Fruit fly (Drosophila melanogaster) whole organism, embryonic: ENCODE measurements around the gene Pmm2.
A peak's percentile ranks its signal among the peaks of the same experiment; 100 is the strongest.

Experiments
- ATbp ChIP-seq: fragments of 200-800 bp; sonication (Bioruptor generic); optimal IDR thresholded peaks from 2 replicates; lab custom pipeline; 2017; ENCODE audit warnings: missing biosample characterization, mild to moderate bottlenecking, missing genetic modification characterization, missing genetic modification reagents
- Asciz ChIP-seq: fragments of 200-800 bp; sonication (Bioruptor generic); optimal IDR thresholded peaks from 2 replicates; lab custom pipeline; 2017; ENCODE audit warnings: missing biosample characterization, mild to moderate bottlenecking, missing genetic modification characterization, missing genetic modification reagents
- BtbVII ChIP-seq: fragments of 200-800 bp; sonication (Bioruptor generic); optimal IDR thresholded peaks from 3 replicates; lab custom pipeline; 2017; ENCODE audit warnings: missing biosample characterization, mild to moderate bottlenecking, missing genetic modification characterization
- CG10654 ChIP-seq: fragments of 200-800 bp; sonication (Bioruptor generic); optimal IDR thresholded peaks from 2 replicates; lab custom pipeline; 2016; ENCODE audit warnings: missing biosample characterization, missing genetic modification characterization
- CG11696 ChIP-seq: fragments of 200-800 bp; sonication (Bioruptor generic); IDR thresholded peaks from 2 replicates; pipeline ENCODE4 v1.3.6; 2022; ENCODE audit warnings: missing biosample characterization, missing genetic modification characterization
- CG12299 ChIP-seq: fragments of 200-800 bp; sonication (Bioruptor generic); optimal IDR thresholded peaks from 2 replicates; lab custom pipeline; 2018; ENCODE audit warnings: missing biosample characterization, mild to moderate bottlenecking, missing genetic modification characterization
- CG1233 ChIP-seq: fragments of 200-800 bp; sonication (Bioruptor generic); optimal IDR thresholded peaks from 4 replicates; lab custom pipeline; 2018; ENCODE audit warnings: missing biosample characterization, mild to moderate bottlenecking, missing genetic modification characterization
- CG13424 ChIP-seq: fragments of 200-800 bp; sonication (Bioruptor generic); optimal IDR thresholded peaks from 2 replicates; lab custom pipeline; 2019; ENCODE audit warnings: missing biosample characterization, mild to moderate bottlenecking, missing genetic modification characterization, moderate library complexity
- CG13894 ChIP-seq: fragments of 200-800 bp; sonication (Bioruptor generic); optimal IDR thresholded peaks from 3 replicates; lab custom pipeline; 2018; ENCODE audit warnings: missing biosample characterization, mild to moderate bottlenecking, missing genetic modification characterization, moderate library complexity
- CG17568 ChIP-seq: fragments of 200-800 bp; sonication (Bioruptor generic); optimal IDR thresholded peaks from 2 replicates; lab custom pipeline; 2018; ENCODE audit warnings: missing biosample characterization, mild to moderate bottlenecking, missing genetic modification characterization, moderate library complexity
- CG17802 ChIP-seq: fragments of 200-800 bp; sonication (Bioruptor generic); optimal IDR thresholded peaks from 2 replicates; lab custom pipeline; 2018; ENCODE audit warnings: missing biosample characterization, mild to moderate bottlenecking, missing genetic modification characterization, moderate library complexity
- CG31365 ChIP-seq: fragments of 200-800 bp; sonication (Bioruptor generic); optimal IDR thresholded peaks from 2 replicates; lab custom pipeline; 2018; ENCODE audit warnings: missing biosample characterization, mild to moderate bottlenecking, missing genetic modification characterization
- CG34376 ChIP-seq: fragments of 200-800 bp; sonication (Bioruptor generic); optimal IDR thresholded peaks from 2 replicates; lab custom pipeline; 2018; ENCODE audit warnings: missing biosample characterization, mild to moderate bottlenecking, missing genetic modification characterization
- CG4854 ChIP-seq: fragments of 200-800 bp; sonication (Bioruptor generic); optimal IDR thresholded peaks from 2 replicates; lab custom pipeline; 2016; ENCODE audit warnings: missing biosample characterization, missing genetic modification characterization, inconsistent platforms
- CG7928 ChIP-seq: fragments of 200-800 bp; sonication (Bioruptor generic); optimal IDR thresholded peaks from 2 replicates; lab custom pipeline; 2017; ENCODE audit warnings: missing biosample characterization, mild to moderate bottlenecking, missing genetic modification characterization
- CG7963 ChIP-seq: fragments of 200-800 bp; sonication (Bioruptor generic); IDR thresholded peaks from 3 replicates; pipeline ENCODE4 v1.3.6; 2022; ENCODE audit warnings: missing biosample characterization, missing genetic modification characterization; ENCODE audit not compliant: partially characterized antibody
- CG8290 ChIP-seq, 3 experiments: fragments of 200-800 bp; sonication (Bioruptor generic); optimal IDR thresholded peaks; 2 replicates each; lab custom pipeline; 2016 to 2019; ENCODE audit warnings: missing biosample characterization in 3 of 3, missing genetic modification characterization in 3 of 3, mild to moderate bottlenecking in 2 of 3, moderate library complexity in 1 of 3
- D19B ChIP-seq: fragments of 200-800 bp; sonication (Bioruptor generic); optimal IDR thresholded peaks from 2 replicates; lab custom pipeline; 2017; ENCODE audit warnings: missing biosample characterization, mild to moderate bottlenecking, missing genetic modification characterization
- Ets65A ChIP-seq: fragments of 200-800 bp; sonication (Bioruptor generic); peaks from one replicate; lab custom pipeline; 2016; ENCODE audit warnings: missing biosample characterization, missing genetic modification characterization
- Fer1 ChIP-seq: fragments of 200-800 bp; sonication (Bioruptor generic); optimal IDR thresholded peaks from 2 replicates; lab custom pipeline; 2017; ENCODE audit warnings: missing biosample characterization, mild to moderate bottlenecking, missing genetic modification characterization
- Fer2 ChIP-seq: fragments of 200-800 bp; sonication (Bioruptor generic); optimal IDR thresholded peaks from 2 replicates; lab custom pipeline; 2018; ENCODE audit warnings: missing biosample characterization, mild to moderate bottlenecking, missing genetic modification characterization, moderate library complexity
- HHEX ChIP-seq: fragments of 200-800 bp; sonication (Bioruptor generic); optimal IDR thresholded peaks from 3 replicates; lab custom pipeline; 2017; ENCODE audit warnings: missing biosample characterization, mild to moderate bottlenecking, missing genetic modification characterization, missing genetic modification reagents
- HmgZ ChIP-seq: fragments of 200-800 bp; sonication (Bioruptor generic); optimal IDR thresholded peaks from 2 replicates; lab custom pipeline; 2018; ENCODE audit warnings: missing biosample characterization, mild to moderate bottlenecking, missing genetic modification characterization
- Hr51 ChIP-seq, 2 experiments: fragments of 200-800 bp; sonication (Bioruptor generic); optimal IDR thresholded peaks; 2 replicates in 1 of 2; 3 replicates in 1 of 2; lab custom pipeline; 2016 to 2018; ENCODE audit warnings: missing biosample characterization in 2 of 2, missing genetic modification characterization in 2 of 2, mild to moderate bottlenecking in 1 of 2, moderate library complexity in 1 of 2
- Lpt ChIP-seq: fragments of >200 bp; optimal IDR thresholded peaks from 2 replicates; lab custom pipeline; 2018; ENCODE audit warnings: missing biosample characterization, missing genetic modification characterization
- MBD-R2 ChIP-seq: fragments of 200-800 bp; sonication (Bioruptor generic); IDR thresholded peaks from 2 replicates; pipeline ENCODE4 v1.3.6; 2022; ENCODE audit warnings: missing biosample characterization, missing genetic modification characterization
- MESR4 ChIP-seq: fragments of 200-800 bp; sonication (Bioruptor generic); optimal IDR thresholded peaks from 2 replicates; lab custom pipeline; 2018; ENCODE audit warnings: missing biosample characterization, mild to moderate bottlenecking, missing genetic modification characterization, moderate library complexity
- Oaz ChIP-seq: fragments of 200-800 bp; sonication (Bioruptor generic); IDR thresholded peaks from 2 replicates; pipeline ENCODE4 v1.3.6; 2022; ENCODE audit warnings: missing biosample characterization, missing genetic modification characterization
- Trl ChIP-seq, 3 experiments: fragments of >200 bp in 2 of 3; fragments of 200-800 bp in 1 of 3; sonication (Bioruptor generic) in 1 of 3; optimal IDR thresholded peaks; 2 replicates in 1 of 3; 3 replicates in 2 of 3; lab custom pipeline; 2016 to 2017; ENCODE audit warnings: missing biosample characterization in 1 of 3, missing genetic modification characterization in 1 of 3
- ac ChIP-seq: fragments of 200-800 bp; sonication (Bioruptor generic); optimal IDR thresholded peaks from 3 replicates; lab custom pipeline; 2017; ENCODE audit warnings: missing biosample characterization, mild to moderate bottlenecking, missing genetic modification characterization
- chinmo ChIP-seq: fragments of 200-800 bp; sonication (Bioruptor generic); IDR thresholded peaks from 4 replicates; pipeline ENCODE4 v1.3.6; 2022; ENCODE audit warnings: missing biosample characterization, missing genetic modification characterization; ENCODE audit not compliant: partially characterized antibody
- crc ChIP-seq: fragments of 200-800 bp; sonication (Bioruptor generic); optimal IDR thresholded peaks from 2 replicates; lab custom pipeline; 2016; ENCODE audit warnings: missing biosample characterization, missing genetic modification characterization
- crol ChIP-seq: fragments of 200-800 bp; sonication (Bioruptor generic); IDR thresholded peaks from 2 replicates; pipeline ENCODE4 v1.3.6; 2022; ENCODE audit warnings: missing biosample characterization, missing genetic modification characterization
- eve ChIP-seq, 2 experiments: fragments of >200 bp; optimal IDR thresholded peaks; 2 replicates each; lab custom pipeline; 2017; ENCODE audit warnings: missing biosample characterization in 2 of 2, missing genetic modification characterization in 2 of 2
- fd3F ChIP-seq: fragments of 200-800 bp; sonication (Bioruptor generic); optimal IDR thresholded peaks from 2 replicates; lab custom pipeline; 2018; ENCODE audit warnings: missing biosample characterization, mild to moderate bottlenecking, missing genetic modification characterization, moderate library complexity
- ftz-f1 ChIP-seq: fragments of 200-800 bp; sonication (Bioruptor generic); optimal IDR thresholded peaks from 2 replicates; lab custom pipeline; 2016; ENCODE audit warnings: missing biosample characterization, missing genetic modification characterization
- fu2 ChIP-seq: fragments of 200-800 bp; sonication (Bioruptor generic); optimal IDR thresholded peaks from 2 replicates; lab custom pipeline; 2016; ENCODE audit warnings: missing biosample characterization, missing genetic modification characterization
- jigr1 ChIP-seq: fragments of 200-800 bp; sonication (Bioruptor generic); IDR thresholded peaks from 3 replicates; pipeline ENCODE4 v1.3.6; 2022; ENCODE audit warnings: missing biosample characterization, missing genetic modification characterization
- klu ChIP-seq: fragments of 200-800 bp; sonication (Bioruptor generic); IDR thresholded peaks from 2 replicates; pipeline ENCODE4 v1.3.6; 2022; ENCODE audit warnings: missing biosample characterization, missing genetic modification characterization
- lilli ChIP-seq: fragments of 200-800 bp; sonication (Bioruptor generic); optimal IDR thresholded peaks from 3 replicates; lab custom pipeline; 2016; ENCODE audit warnings: missing biosample characterization, missing genetic modification characterization
- pan ChIP-seq, 4 experiments: fragments of >200 bp in 3 of 4; fragments of 200-800 bp in 1 of 4; sonication (Bioruptor generic) in 1 of 4; optimal IDR thresholded peaks in 3 of 4; IDR thresholded peaks in 1 of 4; 2 replicates each; pipeline versions ENCODE4 v1.3.6 to Lab custom; 2017 to 2022; ENCODE audit warnings: missing biosample characterization in 2 of 4, missing genetic modification characterization in 2 of 4, mixed read lengths in 1 of 4
- pb ChIP-seq: fragments of 200-800 bp; sonication (Bioruptor generic); optimal IDR thresholded peaks from 3 replicates; lab custom pipeline; 2016; ENCODE audit warnings: missing biosample characterization, missing genetic modification characterization
- run ChIP-seq: fragments of 200-800 bp; sonication (Bioruptor generic); optimal IDR thresholded peaks from 3 replicates; lab custom pipeline; 2018; ENCODE audit warnings: missing biosample characterization, mild to moderate bottlenecking, missing genetic modification characterization
- sim ChIP-seq: fragments of 200-800 bp; sonication (Bioruptor generic); IDR thresholded peaks from 2 replicates; pipeline ENCODE4 v1.3.6; 2022; ENCODE audit warnings: missing biosample characterization, missing genetic modification characterization
- tna ChIP-seq: fragments of 200-800 bp; sonication (Bioruptor generic); IDR thresholded peaks from 2 replicates; pipeline ENCODE4 v1.3.6; 2022; ENCODE audit warnings: missing biosample characterization, missing genetic modification characterization; ENCODE audit not compliant: partially characterized antibody
- ttk ChIP-seq: fragments of 200-800 bp; sonication (Bioruptor generic); IDR thresholded peaks from 2 replicates; pipeline ENCODE4 v2.1.2; 2022; ENCODE audit warnings: missing biosample characterization, missing genetic modification characterization
- tx ChIP-seq: fragments of 200-800 bp; sonication (Bioruptor generic); optimal IDR thresholded peaks from 2 replicates; lab custom pipeline; 2016; ENCODE audit warnings: missing biosample characterization, missing genetic modification characterization
- unc-4 ChIP-seq: fragments of 200-800 bp; sonication (Bioruptor generic); IDR thresholded peaks from 2 replicates; pipeline ENCODE4 v1.3.6; 2022; ENCODE audit warnings: missing biosample characterization, missing genetic modification characterization; ENCODE audit not compliant: partially characterized antibody
- zf30C ChIP-seq: fragments of 200-800 bp; sonication (Bioruptor generic); optimal IDR thresholded peaks from 3 replicates; lab custom pipeline; 2018; ENCODE audit warnings: missing biosample characterization, mild to moderate bottlenecking, missing genetic modification characterization
- zfh1 ChIP-seq: fragments of 200-800 bp; sonication (Bioruptor generic); IDR thresholded peaks from 3 replicates; pipeline ENCODE4 v1.3.6; 2022; ENCODE audit warnings: missing biosample characterization, missing genetic modification characterization

The Pmm2 gene

dm6 chr3L:12501249-12501648, 33.1 kb upstream of the Pmm2 start, which contains the start of the genes CG10638 and CG10681 (continued):
- TF ChIP-seq Trl (optimal IDR thresholded peaks at IDR 0.05; lab: Kevin White, UChicago) (no peak), Trl (GFP tag; optimal IDR thresholded peaks at IDR 0.05; lab: Kevin White, UChicago) (peak; percentile 24), Fer1 (GFP tag; lab: Kevin White, UChicago) (peak; percentile 71), eve (GFP tag; optimal IDR thresholded peaks at IDR 0.05; lab: Kevin White, UChicago) (no peak), CG11696 (GFP tag; lab: Robert Waterston, UW) (no peak), pan (optimal IDR thresholded peaks at IDR 0.05; lab: Kevin White, UChicago) (no peak), pan (GFP tag; optimal IDR thresholded peaks at IDR 0.05 in 1 of 2, IDR thresholded peaks at IDR 0.05 in 1 of 2) (no peak), CG4854 (GFP tag; lab: Kevin White, UChicago) (peak; percentile 10), ATbp (GFP tag; lab: Kevin White, UChicago) (no peak), lilli (GFP tag; lab: Kevin White, UChicago) (peak; percentile 61), CG12299 (tag; lab: Kevin White, UChicago) (no peak), tna (no peak), ftz-f1 (GFP tag; lab: Kevin White, UChicago) (peak; percentile 78), MESR4 (GFP tag; lab: Kevin White, UChicago) (no peak), CG31365 (tag; lab: Kevin White, UChicago) (no peak), crol (no peak), sim (no peak), jigr1 (GFP tag; lab: Robert Waterston, UW) (no peak), CG17802 (no peak), tx (peak; percentile 17), crc (GFP tag; lab: Kevin White, UChicago) (no peak), HmgZ (peak; percentile 62), CG10654 (GFP tag; lab: Kevin White, UChicago) (peak; percentile 57), ac (no peak), Lpt (no peak), zf30C (GFP tag; lab: Kevin White, UChicago) (no peak), D19B (GFP tag; lab: Kevin White, UChicago) (no peak), klu (no peak), HHEX (GFP tag; lab: Kevin White, UChicago) (no peak), CG8290 (GFP tag; optimal IDR thresholded peaks at IDR 0.05; lab: Kevin White, UChicago) (peak; percentile 71), CG8290 (tag; optimal IDR thresholded peaks at IDR 0.05; lab: Kevin White, UChicago) (no peak), Asciz (GFP tag; lab: Kevin White, UChicago) (peak; percentile 24), CG13894 (tag; lab: Kevin White, UChicago) (peak; percentile 18), CG13424 (tag; lab: Kevin White, UChicago) (peak; percentile 42), CG7928 (GFP tag; lab: Kevin White, UChicago) (peak; percentile 28), CG7963 (GFP tag; lab: Robert Waterston, UW) (no peak), unc-4 (no peak), CG1233 (no peak), chinmo (GFP tag; lab: Robert Waterston, UW) (no peak), Fer2 (no peak), BtbVII (GFP tag; lab: Kevin White, UChicago) (no peak), Ets65A (GFP tag; lab: Kevin White, UChicago) (peak; percentile 79), CG17568 (GFP tag; lab: Kevin White, UChicago) (no peak), CG34376 (no peak), pb (GFP tag; lab: Kevin White, UChicago) (no peak), ttk (GFP tag; lab: Robert Waterston, UW) (no peak), Oaz (GFP tag; lab: Robert Waterston, UW) (no peak), zfh1 (GFP tag; lab: Robert Waterston, UW) (no peak), Hr51 (GFP tag; optimal IDR thresholded peaks at IDR 0.05; lab: Kevin White, UChicago) (peak in 1 of 2 experiments; percentile 36), fu2 (no peak), fd3F (GFP tag; lab: Kevin White, UChicago) (no peak), run (tag; lab: Kevin White, UChicago) (no peak), MBD-R2 (GFP tag; lab: Robert Waterston, UW) (peak; percentile 77)
